Worm (Caenorhabditis elegans): Measurements from ENCODE around the gene gst-26.
"Not testable (repeated sequence)": the region's sequence is repeated elsewhere in the genome, so short reads cannot be mapped to it uniquely, and the experiment has no call there.

The gst-26 gene

ce11 chrII:15145594-15145993 lies 18.8 kb downstream of the gst-26 start, which contains the start of gene Y53F4B.27:
Gene Y53F4B.27, plus strand, starts transcription at chrII:15145894.
- TF ChIP-seq nfya-1 (tag; optimal IDR thresholded peaks at IDR 0.05) (no peak), lim-6 (tag; optimal IDR thresholded peaks at IDR 0.05) (no peak), ceh-24 (tag; optimal IDR thresholded peaks at IDR 0.05) (no peak), fax-1 (tag; optimal IDR thresholded peaks at IDR 0.05) (no peak), pha-2 (tag; optimal IDR thresholded peaks at IDR 0.05) (no peak), zip-5 (tag; optimal IDR thresholded peaks at IDR 0.05) (no peak), ceh-30 (tag; optimal IDR thresholded peaks at IDR 0.05) (no peak), ceh-18 (tag; optimal IDR thresholded peaks at IDR 0.05) (no peak), C38D4.7 (GFP tag; optimal IDR thresholded peaks at IDR 0.05) (no peak), odd-2 (tag; optimal IDR thresholded peaks at IDR 0.05) (no peak), eyg-1 (tag; optimal IDR thresholded peaks at IDR 0.05) (no peak), unc-55 (GFP tag; optimal IDR thresholded peaks at IDR 0.05) (no peak), syd-9 (tag; optimal IDR thresholded peaks at IDR 0.05) (no peak)

ce11 chrII:15143729-15144128 lies 20.6 kb downstream of the gst-26 start:
- no peak for TF ChIP-seq Y22D7AL.16 (tag; optimal IDR thresholded peaks at IDR 0.05)
- no peak for TF ChIP-seq pqm-1 (tag; optimal IDR thresholded peaks at IDR 0.05)
- TF ChIP-seq fax-1 (tag; optimal IDR thresholded peaks at IDR 0.05): no peak
- no peak for TF ChIP-seq zip-5 (tag; optimal IDR thresholded peaks at IDR 0.05)
- TF ChIP-seq unc-55 (GFP tag; optimal IDR thresholded peaks at IDR 0.05): no peak
- no peak for TF ChIP-seq nhr-232 (tag; optimal IDR thresholded peaks at IDR 0.05)
- no peak for TF ChIP-seq ceh-22 (tag; optimal IDR thresholded peaks at IDR 0.05)
- TF ChIP-seq odd-2 (tag; optimal IDR thresholded peaks at IDR 0.05): no peak
- TF ChIP-seq ceh-45 (GFP tag; IDR thresholded peaks at IDR 0.05): no peak
- no peak for TF ChIP-seq ceh-18 (tag; optimal IDR thresholded peaks at IDR 0.05)
- TF ChIP-seq fkh-10 (GFP tag; optimal IDR thresholded peaks at IDR 0.05): no peak
- no peak for TF ChIP-seq dve-1 (tag; optimal IDR thresholded peaks at IDR 0.05)
- no peak for TF ChIP-seq ceh-9 (tag; optimal IDR thresholded peaks at IDR 0.05)
- no peak for TF ChIP-seq dmd-4 (tag; optimal IDR thresholded peaks at IDR 0.05; ENCODE audit: borderline replicate concordance)
- no peak for TF ChIP-seq K09A11.1 (tag; optimal IDR thresholded peaks at IDR 0.05; ENCODE audit: insufficient read depth)
- TF ChIP-seq T23F11.4 (GFP tag; optimal IDR thresholded peaks at IDR 0.05): no peak

- TF ChIP-seq ceh-14 (tag; optimal IDR thresholded peaks at IDR 0.05); hlh-15 (tag; optimal IDR thresholded peaks at IDR 0.05); hlh-30 (tag; optimal IDR thresholded peaks at IDR 0.05; ENCODE audit: insufficient read depth): not testable (repeated sequence)
These were observed 23.5 kb downstream of the gst-26 start, which contains the start of gene Y53F4B.26 for ce11 chrII:15140881-15141280. Gene Y53F4B.26, minus strand, starts transcription at chrII:15140981.

ce11 chrII:15135886-15136285 lies 28.5 kb downstream of the gst-26 start, which contains the start of gene Y53F4B.25:
Gene Y53F4B.25, plus strand, starts transcription at chrII:15136186.
- TF ChIP-seq unc-55 (GFP tag; optimal IDR thresholded peaks at IDR 0.05) (no peak), gmeb-2 (tag; optimal IDR thresholded peaks at IDR 0.05) (no peak), che-1 (tag; optimal IDR thresholded peaks at IDR 0.05) (no peak), ref-2 (tag; optimal IDR thresholded peaks at IDR 0.05) (no peak), ceh-30 (tag; optimal IDR thresholded peaks at IDR 0.05) (no peak), ztf-16 (tag; optimal IDR thresholded peaks at IDR 0.05) (no peak), lin-11 (tag; optimal IDR thresholded peaks at IDR 0.05) (no peak), ceh-48 (tag; optimal IDR thresholded peaks at IDR 0.05) (no peak), mec-3 (tag; optimal IDR thresholded peaks at IDR 0.05; ENCODE audit: borderline replicate concordance) (no peak), ceh-45 (GFP tag; IDR thresholded peaks at IDR 0.05) (no peak), ceh-9 (tag; optimal IDR thresholded peaks at IDR 0.05) (no peak), T23F11.4 (GFP tag; optimal IDR thresholded peaks at IDR 0.05) (no peak), sox-2 (GFP tag; IDR thresholded peaks at IDR 0.05) (no peak), hlh-6 (tag; optimal IDR thresholded peaks at IDR 0.05) (no peak), pha-4 (tag; optimal IDR thresholded peaks at IDR 0.05) (no peak), unc-42 (tag; optimal IDR thresholded peaks at IDR 0.05) (no peak), ceh-19 (GFP tag; optimal IDR thresholded peaks at IDR 0.05) (no peak), ceh-2 (tag; optimal IDR thresholded peaks at IDR 0.05) (no peak)
